Worm (Caenorhabditis elegans) whole organism, L4/young adult: ENCODE results near the gene T02B11.4.

Experiments
- dao-5 ChIP-seq: sonication (generic microtip); optimal IDR thresholded peaks from 2 replicates; lab custom pipeline; 2016; ENCODE audit warnings: missing genotype, missing genetic modification characterization, moderate library complexity, missing compliant biosample characterization
- him-1 ChIP-seq: sonication (generic microtip); optimal IDR thresholded peaks from 2 replicates; lab custom pipeline; 2016; ENCODE audit warnings: missing genotype, missing genetic modification reagents, missing genetic modification characterization, missing compliant biosample characterization

ce11 chrV:911474-911873 is 40.5 kb upstream of the T02B11.4 start, which contains the start of gene adh-5:
- TF ChIP-seq him-1 (tag; lab: Kevin White, UChicago) (no peak), dao-5 (tag; lab: Kevin White, UChicago) (no peak)
